Fruit fly (Drosophila melanogaster): ENCODE measurements around the gene Karybeta3.

Karybeta3 gene

dm6 chr3R:4632639-4633038 is 16.3 kb upstream of the Karybeta3 start:
- TF ChIP-seq D1 (tag; optimal IDR thresholded peaks at IDR 0.05) (no peak), gl (tag; optimal IDR thresholded peaks at IDR 0.05) (no peak), CG14655 (GFP tag; optimal IDR thresholded peaks at IDR 0.05) (no peak), CG17806 (tag; optimal IDR thresholded peaks at IDR 0.05) (no peak), EcR (GFP tag; optimal IDR thresholded peaks at IDR 0.05) (no peak), Snoo (tag; optimal IDR thresholded peaks at IDR 0.05) (no peak), rn (GFP tag; IDR thresholded peaks at IDR 0.05) (no peak), CG13204 (GFP tag; optimal IDR thresholded peaks at IDR 0.05) (no peak), CG10348 (GFP tag; IDR thresholded peaks at IDR 0.05) (no peak)

dm6 chr3R:4634337-4634914 is 14.6 kb upstream of the Karybeta3 start:
- TF ChIP-seq CG8301 (tag; optimal IDR thresholded peaks at IDR 0.05): no peak

dm6 chr3R:4640546-4641253 is 8.3 kb upstream of the Karybeta3 start:
- no peak for TF ChIP-seq CG32121 (GFP tag; IDR thresholded peaks at IDR 0.05)
- TF ChIP-seq CG34367 (tag; optimal IDR thresholded peaks at IDR 0.05): no peak
- TF ChIP-seq CG8301 (tag; optimal IDR thresholded peaks at IDR 0.05): no peak
- no peak for TF ChIP-seq CG17806 (tag; optimal IDR thresholded peaks at IDR 0.05)
- TF ChIP-seq rn (GFP tag; IDR thresholded peaks at IDR 0.05): no peak
- TF ChIP-seq CG14655 (GFP tag; optimal IDR thresholded peaks at IDR 0.05): no peak

- TF ChIP-seq CG4496 (GFP tag; IDR thresholded peaks at IDR 0.05) (no peak), fd96Ca (GFP tag; IDR thresholded peaks at IDR 0.05) (no peak), CG12605 (GFP tag; IDR thresholded peaks at IDR 0.05) (no peak), CG17806 (tag; optimal IDR thresholded peaks at IDR 0.05) (no peak), gl (tag; optimal IDR thresholded peaks at IDR 0.05) (no peak), CG34367 (tag; optimal IDR thresholded peaks at IDR 0.05) (no peak), CG15710 (tag; optimal IDR thresholded peaks at IDR 0.05) (no peak), CG8301 (tag; optimal IDR thresholded peaks at IDR 0.05) (no peak), D1 (tag; optimal IDR thresholded peaks at IDR 0.05) (no peak), rn (GFP tag; IDR thresholded peaks at IDR 0.05) (no peak), Ets98B (GFP tag; IDR thresholded peaks at IDR 0.05) (no peak), CG32121 (GFP tag; IDR thresholded peaks at IDR 0.05) (no peak)
Measured at dm6 chr3R:4641254-4641573, 7.8 kb upstream of the Karybeta3 start.

- TF ChIP-seq gl (tag; optimal IDR thresholded peaks at IDR 0.05): no peak
- peak; percentile 84 for TF ChIP-seq CG8159 (tag; optimal IDR thresholded peaks at IDR 0.05)
- peak; percentile 49 for TF ChIP-seq Pif1A (GFP tag; optimal IDR thresholded peaks at IDR 0.05)
- peak; percentile 76 for TF ChIP-seq CG8301 (tag; optimal IDR thresholded peaks at IDR 0.05)
- TF ChIP-seq EcR (GFP tag; optimal IDR thresholded peaks at IDR 0.05): no peak
- TF ChIP-seq CG15710 (tag; optimal IDR thresholded peaks at IDR 0.05): peak; percentile 78
- peak; percentile 75 for TF ChIP-seq CG9948 (tag; optimal IDR thresholded peaks at IDR 0.05)
- TF ChIP-seq CG10348 (GFP tag; IDR thresholded peaks at IDR 0.05): no peak
- peak; percentile 81 for TF ChIP-seq CG17806 (tag; optimal IDR thresholded peaks at IDR 0.05)
- TF ChIP-seq D1 (tag; optimal IDR thresholded peaks at IDR 0.05): peak; percentile 20
- TF ChIP-seq CG4496 (GFP tag; IDR thresholded peaks at IDR 0.05): peak; percentile 80
- TF ChIP-seq Snoo (tag; optimal IDR thresholded peaks at IDR 0.05): peak; percentile 74
- peak; percentile 75 for TF ChIP-seq Ets98B (GFP tag; IDR thresholded peaks at IDR 0.05)
- peak; percentile 62 for TF ChIP-seq CG34367 (tag; optimal IDR thresholded peaks at IDR 0.05)
- peak; percentile 76 for TF ChIP-seq rn (GFP tag; IDR thresholded peaks at IDR 0.05)
- no peak for TF ChIP-seq CG13204 (GFP tag; optimal IDR thresholded peaks at IDR 0.05)
- TF ChIP-seq CG32121 (GFP tag; IDR thresholded peaks at IDR 0.05): peak; percentile 84
- TF ChIP-seq fd96Ca (GFP tag; IDR thresholded peaks at IDR 0.05): no peak
- peak; percentile 29 for TF ChIP-seq Pif1B (GFP tag; optimal IDR thresholded peaks at IDR 0.05)
- TF ChIP-seq CG14655 (GFP tag; optimal IDR thresholded peaks at IDR 0.05): no peak
- no peak for TF ChIP-seq CG12605 (GFP tag; IDR thresholded peaks at IDR 0.05)
Measured at dm6 chr3R:4641616-4642102, 7.3 kb upstream of the Karybeta3 start, which contains the start of the genes CG9775, MED31 and slx1. Gene CG9775, minus strand, starts transcription at chr3R:4641838. Gene MED31, plus strand, starts transcription at chr3R:4641963. Gene slx1, plus strand, starts transcription at chr3R:4641963.

- TF ChIP-seq CG32121 (GFP tag; IDR thresholded peaks at IDR 0.05) (no peak), CG17806 (tag; optimal IDR thresholded peaks at IDR 0.05) (no peak), CG8159 (tag; optimal IDR thresholded peaks at IDR 0.05) (peak; percentile 1)
Measured at dm6 chr3R:4645457-4646082, 3.4 kb upstream of the Karybeta3 start, which contains the start of the genes Dlip2 and rpk. Gene Dlip2, minus strand, starts transcription at chr3R:4645655. Gene rpk, plus strand, starts transcription at chr3R:4645981.
